Fruit fly (Drosophila melanogaster) whole organism, embryonic: ENCODE measurements around the gene Prp3.

Source experiments
- Asciz ChIP-seq: fragments of 200-800 bp; sonication (Bioruptor generic); optimal IDR thresholded peaks from 2 replicates; lab custom pipeline; 2017; ENCODE audit warnings: missing biosample characterization, mild to moderate bottlenecking, missing genetic modification characterization, missing genetic modification reagents
- Blimp-1 ChIP-seq: fragments of 200-800 bp; sonication (Bioruptor generic); optimal IDR thresholded peaks from 3 replicates; lab custom pipeline; 2018; ENCODE audit warnings: missing biosample characterization, missing genetic modification characterization, mild to moderate bottlenecking, moderate library complexity, missing genetic modification reagents
- CG10209 ChIP-seq: fragments of 200-800 bp; sonication (Bioruptor generic); optimal IDR thresholded peaks from 3 replicates; lab custom pipeline; 2017; ENCODE audit warnings: missing biosample characterization, mild to moderate bottlenecking, missing genetic modification characterization, missing genetic modification reagents
- CG12942 ChIP-seq: fragments of 200-800 bp; sonication (Bioruptor generic); optimal IDR thresholded peaks from 3 replicates; lab custom pipeline; 2016; ENCODE audit warnings: missing biosample characterization, missing genetic modification characterization
- CG1529 ChIP-seq: fragments of 200-800 bp; sonication (Bioruptor generic); optimal IDR thresholded peaks from 3 replicates; lab custom pipeline; 2018; ENCODE audit warnings: missing biosample characterization, missing genetic modification characterization
- CG16813 ChIP-seq: fragments of 200-800 bp; sonication (Bioruptor generic); IDR thresholded peaks from 3 replicates; pipeline ENCODE4 v1.3.6; 2022; ENCODE audit warnings: missing biosample characterization, missing genetic modification characterization; ENCODE audit not compliant: partially characterized antibody
- CG18262 ChIP-seq: fragments of 200-800 bp; optimal IDR thresholded peaks from 3 replicates; lab custom pipeline; 2019; ENCODE audit warnings: missing biosample characterization, mild to moderate bottlenecking, missing genetic modification characterization, moderate library complexity
- CG2875 ChIP-seq: fragments of 200-800 bp; sonication (Bioruptor generic); optimal IDR thresholded peaks from 2 replicates; lab custom pipeline; 2017; ENCODE audit warnings: missing biosample characterization, mild to moderate bottlenecking, missing genetic modification characterization, missing genetic modification reagents
- CG30431 ChIP-seq: fragments of 200-800 bp; sonication (Bioruptor generic); optimal IDR thresholded peaks from 2 replicates; lab custom pipeline; 2017; ENCODE audit warnings: missing biosample characterization, missing genetic modification characterization
- CG3281 ChIP-seq: fragments of 200-800 bp; sonication (Bioruptor generic); optimal IDR thresholded peaks from 3 replicates; lab custom pipeline; 2017; ENCODE audit warnings: missing biosample characterization, mild to moderate bottlenecking, missing genetic modification characterization
- CG3995 ChIP-seq: fragments of 200-800 bp; sonication (Bioruptor generic); optimal IDR thresholded peaks from 3 replicates; lab custom pipeline; 2016; ENCODE audit warnings: missing biosample characterization, missing genetic modification characterization
- CG4424 ChIP-seq: fragments of 200-800 bp; sonication (Bioruptor generic); optimal IDR thresholded peaks from 3 replicates; lab custom pipeline; 2016; ENCODE audit warnings: missing biosample characterization, missing genetic modification characterization
- CG7839 ChIP-seq: fragments of 200-800 bp; sonication (Bioruptor generic); optimal IDR thresholded peaks from 3 replicates; lab custom pipeline; 2018; ENCODE audit warnings: missing biosample characterization, mild to moderate bottlenecking, missing genetic modification characterization, moderate library complexity
- CG8388 ChIP-seq: fragments of 200-800 bp; sonication (Bioruptor generic); optimal IDR thresholded peaks from 2 replicates; lab custom pipeline; 2019; ENCODE audit warnings: missing biosample characterization, mild to moderate bottlenecking, missing genetic modification characterization, moderate library complexity
- CHES-1-like ChIP-seq: fragments of 200-800 bp; sonication (Bioruptor generic); optimal IDR thresholded peaks from 2 replicates; lab custom pipeline; 2016; ENCODE audit warnings: missing biosample characterization, missing genetic modification characterization
- D19B ChIP-seq: fragments of 200-800 bp; sonication (Bioruptor generic); optimal IDR thresholded peaks from 2 replicates; lab custom pipeline; 2017; ENCODE audit warnings: missing biosample characterization, mild to moderate bottlenecking, missing genetic modification characterization
- Elba2 ChIP-seq: fragments of 200-800 bp; sonication (Bioruptor generic); optimal IDR thresholded peaks from 3 replicates; lab custom pipeline; 2016; ENCODE audit warnings: missing biosample characterization, missing genetic modification characterization
- Hr3 ChIP-seq: fragments of 200-800 bp; sonication (Bioruptor generic); optimal IDR thresholded peaks from 3 replicates; lab custom pipeline; 2016; ENCODE audit warnings: missing biosample characterization, missing genetic modification characterization
- Hr78 ChIP-seq, 2 experiments: fragments of 200-800 bp in 1 of 2; fragments of >200 bp in 1 of 2; sonication (Bioruptor generic) in 1 of 2; optimal IDR thresholded peaks; 2 replicates each; lab custom pipeline; 2017 to 2019; ENCODE audit warnings: missing biosample characterization in 2 of 2, missing genetic modification characterization in 2 of 2, mild to moderate bottlenecking in 1 of 2, moderate library complexity in 1 of 2
- NK7.1 ChIP-seq: fragments of 200-800 bp; sonication (Bioruptor generic); optimal IDR thresholded peaks from 3 replicates; lab custom pipeline; 2016; ENCODE audit warnings: missing biosample characterization, missing genetic modification characterization
- Nf-YB ChIP-seq: fragments of 200-800 bp; sonication (Bioruptor generic); optimal IDR thresholded peaks from 3 replicates; lab custom pipeline; 2019; ENCODE audit warnings: missing biosample characterization, mild to moderate bottlenecking, missing genetic modification characterization, moderate library complexity
- Oli ChIP-seq: fragments of 200-800 bp; sonication (Bioruptor generic); optimal IDR thresholded peaks from 2 replicates; lab custom pipeline; 2018; ENCODE audit warnings: missing biosample characterization, mild to moderate bottlenecking, missing genetic modification characterization, moderate library complexity
- Sox100B ChIP-seq: fragments of 200-800 bp; sonication (Bioruptor generic); optimal IDR thresholded peaks from 3 replicates; lab custom pipeline; 2018; ENCODE audit warnings: missing biosample characterization, mild to moderate bottlenecking, missing genetic modification characterization
- Ssrp ChIP-seq: fragments of 200-800 bp; sonication (Bioruptor generic); optimal IDR thresholded peaks from 2 replicates; lab custom pipeline; 2018; ENCODE audit warnings: missing biosample characterization, mild to moderate bottlenecking, missing genetic modification characterization, moderate library complexity
- ac ChIP-seq: fragments of 200-800 bp; sonication (Bioruptor generic); optimal IDR thresholded peaks from 3 replicates; lab custom pipeline; 2017; ENCODE audit warnings: missing biosample characterization, mild to moderate bottlenecking, missing genetic modification characterization
- ara ChIP-seq: fragments of 200-800 bp; sonication (Bioruptor generic); IDR thresholded peaks from 2 replicates; pipeline ENCODE4 v1.3.6; 2022; ENCODE audit warnings: missing biosample characterization, missing genetic modification characterization
- ase ChIP-seq: fragments of 200-800 bp; sonication (Bioruptor generic); IDR thresholded peaks from 3 replicates; pipeline ENCODE4 v1.3.6; 2022; ENCODE audit warnings: missing biosample characterization, missing genetic modification characterization
- ato ChIP-seq: fragments of 200-800 bp; sonication (Bioruptor generic); IDR thresholded peaks from 2 replicates; pipeline ENCODE4 v1.3.6; 2022; ENCODE audit warnings: missing biosample characterization, missing genetic modification characterization; ENCODE audit not compliant: partially characterized antibody
- cg ChIP-seq: fragments of 200-800 bp; sonication (Bioruptor generic); optimal IDR thresholded peaks from 3 replicates; lab custom pipeline; 2019; ENCODE audit warnings: missing biosample characterization, mild to moderate bottlenecking, missing genetic modification characterization, moderate library complexity
- crol ChIP-seq: fragments of 200-800 bp; sonication (Bioruptor generic); IDR thresholded peaks from 2 replicates; pipeline ENCODE4 v1.3.6; 2022; ENCODE audit warnings: missing biosample characterization, missing genetic modification characterization
- dmrt11E ChIP-seq: fragments of 200-800 bp; sonication (Bioruptor generic); optimal IDR thresholded peaks from 3 replicates; lab custom pipeline; 2018; ENCODE audit warnings: missing biosample characterization, mild to moderate bottlenecking, missing genetic modification characterization, moderate library complexity
- emc ChIP-seq: fragments of 200-800 bp; sonication (Bioruptor generic); optimal IDR thresholded peaks from 2 replicates; lab custom pipeline; 2016; ENCODE audit warnings: missing biosample characterization, missing genetic modification characterization
- eve ChIP-seq, 2 experiments: fragments of >200 bp; optimal IDR thresholded peaks; 2 replicates each; lab custom pipeline; 2017; ENCODE audit warnings: missing biosample characterization in 2 of 2, missing genetic modification characterization in 2 of 2
- fd96Cb ChIP-seq: fragments of 200-800 bp; sonication (Bioruptor generic); optimal IDR thresholded peaks from 2 replicates; lab custom pipeline; 2018; ENCODE audit warnings: missing biosample characterization, mild to moderate bottlenecking, missing genetic modification characterization, moderate library complexity
- ind ChIP-seq: fragments of 200-800 bp; sonication (Bioruptor generic); optimal IDR thresholded peaks from 3 replicates; lab custom pipeline; 2016; ENCODE audit warnings: missing biosample characterization, missing genetic modification characterization
- jing ChIP-seq: fragments of 200-800 bp; sonication (Bioruptor generic); optimal IDR thresholded peaks from 2 replicates; lab custom pipeline; 2018; ENCODE audit warnings: missing biosample characterization, mild to moderate bottlenecking, missing genetic modification characterization
- nerfin-2 ChIP-seq: fragments of 200-800 bp; sonication (Bioruptor generic); IDR thresholded peaks from 2 replicates; pipeline ENCODE4 v1.3.6; 2022; ENCODE audit warnings: missing biosample characterization, missing genetic modification characterization; ENCODE audit not compliant: partially characterized antibody
- pnt ChIP-seq: fragments of 200-800 bp; sonication (Bioruptor generic); optimal IDR thresholded peaks from 3 replicates; lab custom pipeline; 2016; ENCODE audit warnings: missing biosample characterization, missing genetic modification characterization
- run ChIP-seq: fragments of 200-800 bp; sonication (Bioruptor generic); optimal IDR thresholded peaks from 3 replicates; lab custom pipeline; 2018; ENCODE audit warnings: missing biosample characterization, mild to moderate bottlenecking, missing genetic modification characterization
- sisA ChIP-seq: fragments of 200-800 bp; sonication (Bioruptor generic); IDR thresholded peaks from 2 replicates; pipeline ENCODE4 v1.3.6; 2022; ENCODE audit warnings: missing biosample characterization, missing genetic modification characterization
- unpg ChIP-seq: fragments of 200-800 bp; sonication (Bioruptor generic); optimal IDR thresholded peaks from 3 replicates; lab custom pipeline; 2018; ENCODE audit warnings: missing biosample characterization, mild to moderate bottlenecking, missing genetic modification characterization, moderate library complexity

The Prp3 gene

dm6 chr3L:19898547-19899282 lies 11.4 kb upstream of the Prp3 start (continued):
- TF ChIP-seq fd96Cb (tag; lab: Kevin White, UChicago) (peak; percentile 19), CG10209 (GFP tag; lab: Kevin White, UChicago) (peak; percentile 45), nerfin-2 (GFP tag; lab: Robert Waterston, UW) (no peak), pnt (GFP tag; lab: Kevin White, UChicago) (no peak), ind (GFP tag; lab: Kevin White, UChicago) (peak; percentile 9), CG16813 (GFP tag; lab: Robert Waterston, UW) (no peak), ase (GFP tag; lab: Robert Waterston, UW) (no peak), Asciz (GFP tag; lab: Kevin White, UChicago) (peak; percentile 44), Elba2 (GFP tag; lab: Kevin White, UChicago) (no peak), eve (GFP tag; optimal IDR thresholded peaks at IDR 0.05; lab: Kevin White, UChicago) (peak; percentile 21 to 82), CG7839 (tag; lab: Kevin White, UChicago) (peak; percentile 48), CG8388 (GFP tag; lab: Kevin White, UChicago) (peak; percentile 52), D19B (GFP tag; lab: Kevin White, UChicago) (peak; percentile 75), CG3281 (GFP tag; lab: Kevin White, UChicago) (no peak), Hr78 (GFP tag; optimal IDR thresholded peaks at IDR 0.05; lab: Kevin White, UChicago) (peak in 1 of 2 experiments; percentile 12), jing (GFP tag; lab: Kevin White, UChicago) (no peak), CG1529 (peak; percentile 48), emc (GFP tag; lab: Kevin White, UChicago) (no peak), dmrt11E (peak; percentile 81), crol (GFP tag; lab: Robert Waterston, UW) (peak; percentile 96), CG3995 (GFP tag; lab: Kevin White, UChicago) (no peak), sisA (GFP tag; lab: Robert Waterston, UW) (no peak), unpg (GFP tag; lab: Kevin White, UChicago) (peak; percentile 36), CG4424 (GFP tag; lab: Kevin White, UChicago) (peak; percentile 58), Hr3 (GFP tag; lab: Kevin White, UChicago) (peak; percentile 23), Ssrp (tag; lab: Kevin White, UChicago) (peak; percentile 55), cg (GFP tag; lab: Kevin White, UChicago) (no peak), CG18262 (peak; percentile 55), CG30431 (GFP tag; lab: Kevin White, UChicago) (peak; percentile 12), CHES-1-like (peak; percentile 9), Sox100B (GFP tag; lab: Kevin White, UChicago) (peak; percentile 4), ato (peak; percentile 48; the same call in 1 of the 2 replicates), NK7.1 (GFP tag; lab: Kevin White, UChicago) (no peak), CG12942 (GFP tag; lab: Kevin White, UChicago) (no peak), run (tag; lab: Kevin White, UChicago) (no peak), ac (GFP tag; lab: Kevin White, UChicago) (peak; percentile 68), Nf-YB (GFP tag; lab: Kevin White, UChicago) (peak; percentile 13), CG2875 (GFP tag; lab: Kevin White, UChicago) (peak; percentile 45), Oli (tag; lab: Kevin White, UChicago) (peak; percentile 47), ara (GFP tag; lab: Robert Waterston, UW) (0 out of 2 replicates have a peak, but pooled peaks have one; percentile 31), Blimp-1 (peak; percentile 1)
